In genomic region chr2L:12055837-12056388, dm6 we compare ENCODE assay signal across 1 fruit fly cellular context.
TF ChIP-seq lines count a peak whose summit lies in the region.

Gene JhI-21 (minus strand): TSS chr2L:12056042.
Gene RpL7-like (plus strand): TSS chr2L:12056326.
Gene CG34164 (plus strand): TSS chr2L:12056348.

TF ChIP-seq in whole organism, embryonic, 481 proteins besides CTCF, POLR2A, EP300 and RAD21 (continued from another document):
- TF ChIP-seq dmrt99B (tag; optimal IDR thresholded peaks at IDR 0.05; lab: Kevin White, UChicago) (no peak), pan (optimal IDR thresholded peaks at IDR 0.05; lab: Kevin White, UChicago) (no peak), pan (GFP tag; optimal IDR thresholded peaks at IDR 0.05 in 1 of 2, IDR thresholded peaks at IDR 0.05 in 1 of 2) (no peak), slou (GFP tag; optimal IDR thresholded peaks at IDR 0.05; lab: Kevin White, UChicago) (no peak), wdn (GFP tag; IDR thresholded peaks at IDR 0.05; lab: Robert Waterston, UW) (no peak), z (GFP tag; IDR thresholded peaks at IDR 0.05; lab: Robert Waterston, UW) (peak; percentile 73; the same call in 2 of the 3 replicates), zen (tag; optimal IDR thresholded peaks at IDR 0.05; lab: Kevin White, UChicago) (peak; percentile 8), CG12391 (tag; optimal IDR thresholded peaks at IDR 0.05; lab: Kevin White, UChicago) (no peak), hb (GFP tag; IDR thresholded peaks at IDR 0.05; lab: Robert Waterston, UW; ENCODE audit: partially characterized antibody) (no peak), CG30431 (GFP tag; optimal IDR thresholded peaks at IDR 0.05; lab: Kevin White, UChicago) (no peak), CG8388 (GFP tag; optimal IDR thresholded peaks at IDR 0.05; lab: Kevin White, UChicago) (no peak), CG43689 (GFP tag; IDR thresholded peaks at IDR 0.05; lab: Robert Waterston, UW) (no peak), schlank (tag; optimal IDR thresholded peaks at IDR 0.05; lab: Kevin White, UChicago) (no peak), mld (GFP tag; IDR thresholded peaks at IDR 0.05; lab: Robert Waterston, UW; ENCODE audit: partially characterized antibody) (no peak), D19B (GFP tag; optimal IDR thresholded peaks at IDR 0.05; lab: Kevin White, UChicago) (no peak), grn (GFP tag; optimal IDR thresholded peaks at IDR 0.05; lab: Kevin White, UChicago) (no peak), CG8281 (tag; optimal IDR thresholded peaks at IDR 0.05; lab: Kevin White, UChicago) (no peak), CG34422 (GFP tag; IDR thresholded peaks at IDR 0.05; lab: Robert Waterston, UW) (peak; percentile 78; the same call in 2 of the 3 replicates), dati (GFP tag; IDR thresholded peaks at IDR 0.05; lab: Robert Waterston, UW) (no peak), ind (GFP tag; optimal IDR thresholded peaks at IDR 0.05; lab: Kevin White, UChicago) (no peak), lola (GFP tag; optimal IDR thresholded peaks at IDR 0.05; lab: Kevin White, UChicago) (no peak), gsb (GFP tag; IDR thresholded peaks at IDR 0.05; lab: Robert Waterston, UW) (no peak), toy (GFP tag; IDR thresholded peaks at IDR 0.05; lab: Robert Waterston, UW) (no peak), Sox102F (GFP tag; optimal IDR thresholded peaks at IDR 0.05; lab: Kevin White, UChicago) (no peak), CG11695 (GFP tag; IDR thresholded peaks at IDR 0.05; lab: Robert Waterston, UW) (no peak), CG33213 (GFP tag; optimal IDR thresholded peaks at IDR 0.05; lab: Kevin White, UChicago) (no peak), Hey (tag; optimal IDR thresholded peaks at IDR 0.05; lab: Kevin White, UChicago) (no peak), CG32772 (GFP tag; IDR thresholded peaks at IDR 0.05; lab: Robert Waterston, UW) (no peak), CG14441 (GFP tag; IDR thresholded peaks at IDR 0.05; lab: Robert Waterston, UW) (no peak), tna (GFP tag; IDR thresholded peaks at IDR 0.05; lab: Robert Waterston, UW; ENCODE audit: partially characterized antibody) (peak; percentile 17; the same call in 1 of the 2 replicates), MTF-1 (GFP tag; optimal IDR thresholded peaks at IDR 0.05; lab: Kevin White, UChicago; ENCODE audit: borderline replicate concordance) (no peak), Mad (GFP tag; optimal IDR thresholded peaks at IDR 0.05; lab: Kevin White, UChicago) (no peak), Xbp1 (GFP tag; optimal IDR thresholded peaks at IDR 0.05; lab: Kevin White, UChicago) (no peak), da (GFP tag; optimal IDR thresholded peaks at IDR 0.05; lab: Kevin White, UChicago) (no peak), ato (GFP tag; IDR thresholded peaks at IDR 0.05; lab: Robert Waterston, UW; ENCODE audit: partially characterized antibody) (peak; percentile 31; the same call in 1 of the 2 replicates), Nf-YC (tag; optimal IDR thresholded peaks at IDR 0.05; lab: Kevin White, UChicago) (peak; percentile 11), CG11247 (GFP tag; IDR thresholded peaks at IDR 0.05; lab: Robert Waterston, UW) (no peak), CG12155 (GFP tag; optimal IDR thresholded peaks at IDR 0.05; lab: Kevin White, UChicago) (no peak), esg (GFP tag; conservative IDR thresholded peaks at IDR 0.05; lab: Robert Waterston, UW) (no peak), CG8290 (GFP tag; optimal IDR thresholded peaks at IDR 0.05; lab: Kevin White, UChicago) (no peak), CG8290 (tag; optimal IDR thresholded peaks at IDR 0.05; lab: Kevin White, UChicago) (no peak), CG4424 (GFP tag; optimal IDR thresholded peaks at IDR 0.05; lab: Kevin White, UChicago) (peak; percentile 38), kni (GFP tag; optimal IDR thresholded peaks at IDR 0.05; lab: Kevin White, UChicago) (no peak)
TF ChIP-seq in whole organism, embryonic: peak in this region for 100.
